Fruit fly (Drosophila melanogaster) whole organism, embryonic: Measurements from ENCODE around the gene Sec3.

Experiments used
- Asciz ChIP-seq: fragments of 200-800 bp; sonication (Bioruptor generic); optimal IDR thresholded peaks from 2 replicates; lab custom pipeline; 2017; ENCODE audit warnings: missing biosample characterization, mild to moderate bottlenecking, missing genetic modification characterization, missing genetic modification reagents
- Atf6 ChIP-seq: fragments of 200-800 bp; sonication (Bioruptor generic); IDR thresholded peaks from 2 replicates; pipeline ENCODE4 v1.3.6; 2022; ENCODE audit warnings: missing biosample characterization, missing genetic modification characterization
- B-H1 ChIP-seq: fragments of 200-800 bp; sonication (Bioruptor generic); IDR thresholded peaks from 3 replicates; pipeline ENCODE4 v1.3.6; 2022; ENCODE audit warnings: missing biosample characterization, missing genetic modification characterization
- CG10654 ChIP-seq: fragments of 200-800 bp; sonication (Bioruptor generic); optimal IDR thresholded peaks from 2 replicates; lab custom pipeline; 2016; ENCODE audit warnings: missing biosample characterization, missing genetic modification characterization
- CG11093 ChIP-seq: fragments of 200-800 bp; sonication (Bioruptor generic); IDR thresholded peaks from 3 replicates; pipeline ENCODE4 v1.3.6; 2022; ENCODE audit warnings: missing biosample characterization, missing genetic modification characterization
- CG11695 ChIP-seq: fragments of 200-800 bp; sonication (Bioruptor generic); IDR thresholded peaks from 3 replicates; pipeline ENCODE4 v1.3.6; 2022; ENCODE audit warnings: missing biosample characterization, missing genetic modification characterization
- CG12236 ChIP-seq: fragments of 200-800 bp; sonication (Bioruptor generic); optimal IDR thresholded peaks from 2 replicates; lab custom pipeline; 2016; ENCODE audit warnings: missing biosample characterization, missing genetic modification characterization
- CG14860 ChIP-seq: fragments of 200-800 bp; sonication (Bioruptor generic); IDR thresholded peaks from 3 replicates; pipeline ENCODE4 v1.3.6; 2022; ENCODE audit warnings: missing biosample characterization, missing genetic modification characterization; ENCODE audit not compliant: partially characterized antibody
- CG15479 ChIP-seq: fragments of 200-800 bp; sonication (Bioruptor generic); optimal IDR thresholded peaks from 3 replicates; lab custom pipeline; 2019; ENCODE audit warnings: missing biosample characterization, mild to moderate bottlenecking, missing genetic modification characterization, moderate library complexity
- CG15514 ChIP-seq: fragments of 200-800 bp; sonication (Bioruptor generic); optimal IDR thresholded peaks from 3 replicates; lab custom pipeline; 2017; ENCODE audit warnings: missing biosample characterization, missing genetic modification characterization, mild to moderate bottlenecking, moderate library complexity, missing genetic modification reagents
- CG15601 ChIP-seq: fragments of 200-800 bp; sonication (Bioruptor generic); optimal IDR thresholded peaks from 3 replicates; lab custom pipeline; 2019; ENCODE audit warnings: missing biosample characterization, mild to moderate bottlenecking, missing genetic modification characterization, moderate library complexity
- CG16779 ChIP-seq: fragments of 200-800 bp; sonication (Bioruptor generic); IDR thresholded peaks from 2 replicates; pipeline ENCODE4 v1.3.6; 2022; ENCODE audit warnings: missing biosample characterization, missing genetic modification characterization
- CG16813 ChIP-seq: fragments of 200-800 bp; sonication (Bioruptor generic); IDR thresholded peaks from 3 replicates; pipeline ENCODE4 v1.3.6; 2022; ENCODE audit warnings: missing biosample characterization, missing genetic modification characterization; ENCODE audit not compliant: partially characterized antibody
- CG17328 ChIP-seq: fragments of 200-800 bp; sonication (Bioruptor generic); IDR thresholded peaks from 2 replicates; pipeline ENCODE4 v1.3.6; 2022; ENCODE audit warnings: missing biosample characterization, missing genetic modification characterization
- CG18764 ChIP-seq: fragments of 200-800 bp; sonication (Bioruptor generic); optimal IDR thresholded peaks from 3 replicates; lab custom pipeline; 2016; ENCODE audit warnings: missing biosample characterization, missing genetic modification characterization
- CG2116 ChIP-seq: fragments of 200-800 bp; sonication (Bioruptor generic); optimal IDR thresholded peaks from 3 replicates; lab custom pipeline; 2018; ENCODE audit warnings: missing biosample characterization, mild to moderate bottlenecking, missing genetic modification characterization
- CG32772 ChIP-seq: fragments of 200-800 bp; sonication (Bioruptor generic); IDR thresholded peaks from 2 replicates; pipeline ENCODE4 v1.3.6; 2022; ENCODE audit warnings: missing biosample characterization, missing genetic modification characterization
- CG4707 ChIP-seq: fragments of 200-800 bp; sonication (Bioruptor generic); optimal IDR thresholded peaks from 2 replicates; lab custom pipeline; 2018; ENCODE audit warnings: missing biosample characterization, mild to moderate bottlenecking, missing genetic modification characterization, moderate library complexity
- CG8478 ChIP-seq: fragments of >200 bp; optimal IDR thresholded peaks from 2 replicates; lab custom pipeline; 2018
- Chrac-16 ChIP-seq: fragments of 200-800 bp; sonication (Bioruptor generic); optimal IDR thresholded peaks from 3 replicates; lab custom pipeline; 2016; ENCODE audit warnings: missing biosample characterization, missing genetic modification characterization
- CoRest ChIP-seq: fragments of 200-800 bp; sonication (Bioruptor generic); optimal IDR thresholded peaks from 3 replicates; lab custom pipeline; 2018; ENCODE audit warnings: missing biosample characterization, mild to moderate bottlenecking, missing genetic modification characterization, moderate library complexity
- D19B ChIP-seq: fragments of 200-800 bp; sonication (Bioruptor generic); optimal IDR thresholded peaks from 2 replicates; lab custom pipeline; 2017; ENCODE audit warnings: missing biosample characterization, mild to moderate bottlenecking, missing genetic modification characterization
- Dfd ChIP-seq, 2 experiments: fragments of >200 bp; optimal IDR thresholded peaks; 2 replicates each; lab custom pipeline; 2017; ENCODE audit warnings: missing biosample characterization in 2 of 2, missing genetic modification characterization in 2 of 2
- Gsc ChIP-seq: fragments of 200-800 bp; sonication (Bioruptor generic); IDR thresholded peaks from 2 replicates; pipeline ENCODE4 v1.3.6; 2022; ENCODE audit warnings: missing biosample characterization, missing genetic modification characterization
- H15 ChIP-seq: fragments of 200-800 bp; sonication (Bioruptor generic); IDR thresholded peaks from 3 replicates; pipeline ENCODE4 v1.3.6; 2022; ENCODE audit warnings: missing biosample characterization, missing genetic modification characterization
- Hey ChIP-seq: fragments of 200-800 bp; sonication (Bioruptor generic); optimal IDR thresholded peaks from 3 replicates; lab custom pipeline; 2018; ENCODE audit warnings: missing biosample characterization, mild to moderate bottlenecking, missing genetic modification characterization
- Meics ChIP-seq: fragments of 200-800 bp; sonication (Bioruptor generic); optimal IDR thresholded peaks from 2 replicates; lab custom pipeline; 2017; ENCODE audit warnings: missing biosample characterization, mild to moderate bottlenecking, missing genetic modification characterization
- Mes4 ChIP-seq: fragments of 200-800 bp; sonication (Bioruptor generic); optimal IDR thresholded peaks from 2 replicates; lab custom pipeline; 2016; ENCODE audit warnings: missing biosample characterization, missing genetic modification characterization
- Oli ChIP-seq: fragments of 200-800 bp; sonication (Bioruptor generic); optimal IDR thresholded peaks from 2 replicates; lab custom pipeline; 2018; ENCODE audit warnings: missing biosample characterization, mild to moderate bottlenecking, missing genetic modification characterization, moderate library complexity
- Optix ChIP-seq: fragments of 200-800 bp; sonication (Bioruptor generic); IDR thresholded peaks from 3 replicates; pipeline ENCODE4 v1.3.6; 2022; ENCODE audit warnings: missing biosample characterization, missing genetic modification characterization
- Scr ChIP-seq: fragments of 200-800 bp; sonication (Bioruptor generic); IDR thresholded peaks from 2 replicates; pipeline ENCODE4 v1.3.6; 2022; ENCODE audit warnings: missing biosample characterization, missing genetic modification characterization; ENCODE audit not compliant: partially characterized antibody
- Sox100B ChIP-seq: fragments of 200-800 bp; sonication (Bioruptor generic); optimal IDR thresholded peaks from 3 replicates; lab custom pipeline; 2018; ENCODE audit warnings: missing biosample characterization, mild to moderate bottlenecking, missing genetic modification characterization
- Xrp1 ChIP-seq: fragments of 200-800 bp; sonication (Bioruptor generic); IDR thresholded peaks from 2 replicates; pipeline ENCODE4 v1.3.6; 2022; ENCODE audit warnings: missing biosample characterization, missing genetic modification characterization
- ac ChIP-seq: fragments of 200-800 bp; sonication (Bioruptor generic); optimal IDR thresholded peaks from 3 replicates; lab custom pipeline; 2017; ENCODE audit warnings: missing biosample characterization, mild to moderate bottlenecking, missing genetic modification characterization
- aop ChIP-seq: fragments of 200-800 bp; sonication (Bioruptor generic); IDR thresholded peaks from 2 replicates; pipeline ENCODE4 v1.3.6; 2022; ENCODE audit warnings: missing biosample characterization, missing genetic modification characterization
- crol ChIP-seq: fragments of 200-800 bp; sonication (Bioruptor generic); IDR thresholded peaks from 2 replicates; pipeline ENCODE4 v1.3.6; 2022; ENCODE audit warnings: missing biosample characterization, missing genetic modification characterization
- danr ChIP-seq: fragments of 200-800 bp; sonication (Bioruptor generic); IDR thresholded peaks from 2 replicates; pipeline ENCODE4 v1.3.6; 2022; ENCODE audit warnings: missing biosample characterization, missing genetic modification characterization
- fd64A ChIP-seq: fragments of 200-800 bp; sonication (Bioruptor generic); optimal IDR thresholded peaks from 3 replicates; lab custom pipeline; 2018; ENCODE audit warnings: missing biosample characterization, mild to moderate bottlenecking, missing genetic modification characterization
- grn ChIP-seq: fragments of 200-800 bp; sonication (Bioruptor generic); optimal IDR thresholded peaks from 3 replicates; lab custom pipeline; 2017; ENCODE audit warnings: missing biosample characterization, missing genetic modification characterization
- gsb ChIP-seq: fragments of 200-800 bp; sonication (Bioruptor generic); IDR thresholded peaks from 2 replicates; pipeline ENCODE4 v1.3.6; 2022; ENCODE audit warnings: missing biosample characterization, missing genetic modification characterization
- insv ChIP-seq, 2 experiments: fragments of 200-800 bp; sonication (Bioruptor generic); optimal IDR thresholded peaks; 3 replicates each; lab custom pipeline; 2016 to 2018; ENCODE audit warnings: missing biosample characterization in 2 of 2, missing genetic modification characterization in 2 of 2
- jigr1 ChIP-seq: fragments of 200-800 bp; sonication (Bioruptor generic); IDR thresholded peaks from 3 replicates; pipeline ENCODE4 v1.3.6; 2022; ENCODE audit warnings: missing biosample characterization, missing genetic modification characterization
- lola ChIP-seq, 3 experiments: fragments of >200 bp in 2 of 3; fragments of 200-800 bp in 1 of 3; sonication (Bioruptor generic) in 1 of 3; optimal IDR thresholded peaks; 2 replicates each; lab custom pipeline; 2017 to 2019; ENCODE audit warnings: missing biosample characterization in 3 of 3, missing genetic modification characterization in 3 of 3, mild to moderate bottlenecking in 1 of 3, moderate library complexity in 1 of 3
- nom ChIP-seq: fragments of 200-800 bp; sonication (Bioruptor generic); optimal IDR thresholded peaks from 2 replicates; lab custom pipeline; 2017; ENCODE audit warnings: missing biosample characterization, missing genetic modification characterization, mild to moderate bottlenecking, moderate library complexity, missing genetic modification reagents
- pros ChIP-seq: fragments of 200-800 bp; sonication (Bioruptor generic); optimal IDR thresholded peaks from 3 replicates; lab custom pipeline; 2019; ENCODE audit warnings: missing biosample characterization, mild to moderate bottlenecking, missing genetic modification characterization, moderate library complexity
- so ChIP-seq: fragments of 200-800 bp; sonication (Bioruptor generic); IDR thresholded peaks from 3 replicates; pipeline ENCODE4 v1.3.6; 2022; ENCODE audit warnings: missing biosample characterization, missing genetic modification characterization
- sr ChIP-seq: fragments of 200-800 bp; sonication (Bioruptor generic); IDR thresholded peaks from 3 replicates; pipeline ENCODE4 v1.3.6; 2022; ENCODE audit warnings: missing biosample characterization, missing genetic modification characterization
- tll ChIP-seq, 2 experiments: fragments of 200-800 bp in 1 of 2; fragments of >200 bp in 1 of 2; sonication (Bioruptor generic) in 1 of 2; optimal IDR thresholded peaks; 2 replicates each; lab custom pipeline; 2017 to 2019; ENCODE audit warnings: missing biosample characterization in 2 of 2, missing genetic modification characterization in 2 of 2, mild to moderate bottlenecking in 1 of 2, moderate library complexity in 1 of 2
- vfl ChIP-seq: fragments of 200-800 bp; sonication (Bioruptor generic); optimal IDR thresholded peaks from 2 replicates; lab custom pipeline; 2016; ENCODE audit warnings: missing biosample characterization, missing genetic modification characterization
- wor ChIP-seq: fragments of 200-800 bp; sonication (Bioruptor generic); IDR thresholded peaks from 2 replicates; pipeline ENCODE4 v1.3.6; 2022; ENCODE audit warnings: missing biosample characterization, missing genetic modification characterization

Gene Sec3

dm6 chr3L:17425132-17425713 lies at the start of gene Sec3, which contains the start of gene COX7B (continued):
- peak; percentile 80 for TF ChIP-seq Xrp1
- TF ChIP-seq Meics (GFP tag; lab: Kevin White, UChicago) = peak; percentile 50
- TF ChIP-seq wor = no peak
- TF ChIP-seq CG12236 (GFP tag; lab: Kevin White, UChicago) = no peak
- no peak for TF ChIP-seq so
- TF ChIP-seq lola (GFP tag; optimal IDR thresholded peaks at IDR 0.05; lab: Kevin White, UChicago) = peak in 1 of 3 experiments; percentile 64
- TF ChIP-seq Atf6 (GFP tag; lab: Robert Waterston, UW) = 0 out of 2 replicates have a peak, but pooled peaks have one; percentile 29
- TF ChIP-seq CoRest = peak; percentile 78
- TF ChIP-seq CG15479 = no peak
- TF ChIP-seq CG14860 (GFP tag; lab: Robert Waterston, UW) = peak; percentile 91
- TF ChIP-seq Chrac-16 (GFP tag; lab: Kevin White, UChicago) = peak; percentile 66
- 0 out of 3 replicates have a peak, but pooled peaks have one; percentile 14 for TF ChIP-seq CG11695 (GFP tag; lab: Robert Waterston, UW)
- TF ChIP-seq CG17328 (GFP tag; lab: Robert Waterston, UW) = no peak
- no peak for TF ChIP-seq Optix (GFP tag; lab: Robert Waterston, UW)
- TF ChIP-seq grn (GFP tag; lab: Kevin White, UChicago) = no peak
- TF ChIP-seq sr (GFP tag; lab: Robert Waterston, UW) = peak; percentile 59; the same call in 1 of the 3 replicates
- no peak for TF ChIP-seq CG8478 (lab: Kevin White, UChicago)
- TF ChIP-seq vfl (GFP tag; lab: Kevin White, UChicago) = peak; percentile 40
- peak; percentile 70 for TF ChIP-seq CG15514 (GFP tag; lab: Kevin White, UChicago)
- TF ChIP-seq CG32772 (GFP tag; lab: Robert Waterston, UW) = no peak
- peak; percentile 68 for TF ChIP-seq CG15601 (tag; lab: Kevin White, UChicago)
- TF ChIP-seq danr = no peak
- TF ChIP-seq Hey (tag; lab: Kevin White, UChicago) = no peak
- TF ChIP-seq CG2116 (GFP tag; lab: Kevin White, UChicago) = peak; percentile 75
- TF ChIP-seq fd64A (GFP tag; lab: Kevin White, UChicago) = no peak
- TF ChIP-seq H15 = no peak
- TF ChIP-seq aop (GFP tag; lab: Robert Waterston, UW) = no peak
- TF ChIP-seq Oli (tag; lab: Kevin White, UChicago) = peak; percentile 44
- TF ChIP-seq tll (GFP tag; optimal IDR thresholded peaks at IDR 0.05; lab: Kevin White, UChicago) = peak; percentile 35 to 65
- TF ChIP-seq CG4707 (GFP tag; lab: Kevin White, UChicago) = no peak
- no peak for TF ChIP-seq Dfd (GFP tag; optimal IDR thresholded peaks at IDR 0.05; lab: Kevin White, UChicago)
- no peak for TF ChIP-seq jigr1 (GFP tag; lab: Robert Waterston, UW)
- no peak for TF ChIP-seq B-H1 (GFP tag; lab: Robert Waterston, UW)
- TF ChIP-seq nom (GFP tag; lab: Kevin White, UChicago) = peak; percentile 15
- peak; percentile 49 for TF ChIP-seq CG18764 (GFP tag; lab: Kevin White, UChicago)
- TF ChIP-seq Scr = peak; percentile 96
- TF ChIP-seq CG10654 (GFP tag; lab: Kevin White, UChicago) = peak; percentile 43
- TF ChIP-seq crol (GFP tag; lab: Robert Waterston, UW) = no peak
- no peak for TF ChIP-seq CG16779 (GFP tag; lab: Robert Waterston, UW)
- no peak for TF ChIP-seq CG11093 (GFP tag; lab: Robert Waterston, UW)
- peak; percentile 95 for TF ChIP-seq CG16813 (GFP tag; lab: Robert Waterston, UW)
- no peak for TF ChIP-seq pros
- peak; percentile 36 for TF ChIP-seq D19B
- peak in 1 of 2 experiments; percentile 61 for TF ChIP-seq insv (GFP tag; optimal IDR thresholded peaks at IDR 0.05; lab: Kevin White, UChicago)
- peak; percentile 20 for TF ChIP-seq Sox100B (GFP tag; lab: Kevin White, UChicago)
- no peak for TF ChIP-seq ac (GFP tag; lab: Kevin White, UChicago)
- no peak for TF ChIP-seq Gsc (GFP tag; lab: Robert Waterston, UW)
- TF ChIP-seq Mes4 = no peak
- no peak for TF ChIP-seq Asciz (GFP tag; lab: Kevin White, UChicago)
- TF ChIP-seq gsb = no peak
